In the genomic region with DNA sequence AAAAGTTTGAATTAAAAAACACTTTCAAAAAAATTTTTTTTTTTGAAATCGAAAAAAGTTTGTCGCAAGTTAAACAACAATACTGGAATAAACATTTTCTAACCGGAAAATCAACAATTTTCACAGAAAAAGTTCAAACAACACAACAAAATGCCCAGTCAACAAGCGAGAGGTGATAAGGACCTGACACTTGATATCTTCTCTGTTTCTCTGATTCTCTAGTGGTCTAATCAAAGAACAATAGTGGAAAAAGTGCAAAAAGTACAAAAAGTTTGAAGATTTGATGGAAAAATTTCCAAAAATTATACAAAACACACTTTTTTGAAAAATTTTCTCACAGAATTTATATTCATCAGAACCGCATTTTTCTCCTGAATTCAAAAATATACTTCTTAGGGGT, we compare ENCODE assay signal across 3 worm cellular contexts.
TF ChIP-seq lines count a peak whose summit lies in the region.

No protein-coding gene starts in this region.

TF ChIP-seq in whole organism, L1 larva, 84 proteins besides CTCF, POLR2A, EP300 and RAD21 (continued from another document):
- TF ChIP-seq hlh-4 (tag; optimal IDR thresholded peaks at IDR 0.05; lab: Kevin White, UChicago) = no peak
- TF ChIP-seq elt-3 (tag; optimal IDR thresholded peaks at IDR 0.05; lab: Kevin White, UChicago) = peak in 1 of 6 experiments; percentile 4
- TF ChIP-seq nhr-90 (tag; optimal IDR thresholded peaks at IDR 0.05; lab: Kevin White, UChicago; ENCODE audit: poor library complexity) = no peak
- no peak for TF ChIP-seq fkh-8 (tag; optimal IDR thresholded peaks at IDR 0.05; lab: Kevin White, UChicago)
- no peak for TF ChIP-seq nhr-11 (tag; optimal IDR thresholded peaks at IDR 0.05; lab: Kevin White, UChicago)
- TF ChIP-seq lin-14 (GFP tag; optimal IDR thresholded peaks at IDR 0.05; lab: Kevin White, UChicago) = peak; percentile 11
- TF ChIP-seq zag-1 (tag; optimal IDR thresholded peaks at IDR 0.05; lab: Kevin White, UChicago) = no peak
- no peak for TF ChIP-seq dpl-1 (GFP tag; optimal IDR thresholded peaks at IDR 0.05; lab: Kevin White, UChicago)
- TF ChIP-seq nhr-71 (tag; optimal IDR thresholded peaks at IDR 0.05; lab: Kevin White, UChicago) = peak; percentile 11
- TF ChIP-seq ama-1 (optimal IDR thresholded peaks at IDR 0.05; lab: Kevin White, UChicago) = no peak
- TF ChIP-seq efl-3 (GFP tag; optimal IDR thresholded peaks at IDR 0.05; lab: Kevin White, UChicago) = no peak
- no peak for TF ChIP-seq fkh-4 (tag; optimal IDR thresholded peaks at IDR 0.05; lab: Kevin White, UChicago; ENCODE audit: borderline replicate concordance)
- TF ChIP-seq aly-2 (tag; optimal IDR thresholded peaks at IDR 0.05; lab: Kevin White, UChicago) = no peak
- no peak for TF ChIP-seq fos-1 (tag; optimal IDR thresholded peaks at IDR 0.05; lab: Kevin White, UChicago)
- no peak for TF ChIP-seq mdl-1 (tag; optimal IDR thresholded peaks at IDR 0.05; lab: Kevin White, UChicago)
- no peak for TF ChIP-seq sox-4 (tag; optimal IDR thresholded peaks at IDR 0.05; lab: Kevin White, UChicago)

TF ChIP-seq in whole organism, L2 larva, 48 proteins besides CTCF, POLR2A, EP300 and RAD21 (continued from another document):
- no peak for TF ChIP-seq mbf-1 (tag; optimal IDR thresholded peaks at IDR 0.05; lab: Kevin White, UChicago)
TF ChIP-seq in whole organism, L2 larva: peak in this region for 5.

TF ChIP-seq in whole organism, L4 larva, 104 proteins besides CTCF, POLR2A, EP300 and RAD21 (continued from another document):
- TF ChIP-seq lin-1 (GFP tag; IDR thresholded peaks at IDR 0.05; lab: Robert Waterston, UW) = no peak
- no peak for TF ChIP-seq ceh-44 (GFP tag; IDR thresholded peaks at IDR 0.05; lab: Robert Waterston, UW)
- TF ChIP-seq mep-1 (tag; optimal IDR thresholded peaks at IDR 0.05; lab: Kevin White, UChicago) = no peak
- TF ChIP-seq nhr-25 (tag; optimal IDR thresholded peaks at IDR 0.05; lab: Kevin White, UChicago; ENCODE audit: borderline replicate concordance, insufficient read depth) = no peak
- TF ChIP-seq T26A8.4 (GFP tag; IDR thresholded peaks at IDR 0.05; lab: Robert Waterston, UW) = no peak
- no peak for TF ChIP-seq ceh-62 (tag; optimal IDR thresholded peaks at IDR 0.05; lab: Kevin White, UChicago)
- no peak for TF ChIP-seq hif-1 (tag; optimal IDR thresholded peaks at IDR 0.05; lab: Kevin White, UChicago)
- no peak for TF ChIP-seq hmg-1.1 (GFP tag; IDR thresholded peaks at IDR 0.05; lab: Robert Waterston, UW)
- TF ChIP-seq dmd-6 (GFP tag; IDR thresholded peaks at IDR 0.05; lab: Robert Waterston, UW) = peak; percentile 53; the same call in 1 of the 2 replicates
- no peak for TF ChIP-seq ama-1 (optimal IDR thresholded peaks at IDR 0.05; lab: Kevin White, UChicago)
- no peak for TF ChIP-seq mxl-3 (GFP tag; optimal IDR thresholded peaks at IDR 0.05; lab: Kevin White, UChicago)
- no peak for TF ChIP-seq daf-19 (GFP tag; conservative IDR thresholded peaks at IDR 0.05; lab: Robert Waterston, UW)
- TF ChIP-seq sdz-12 (GFP tag; optimal IDR thresholded peaks at IDR 0.05; lab: Kevin White, UChicago) = no peak
- no peak for TF ChIP-seq mes-2 (tag; optimal IDR thresholded peaks at IDR 0.05; lab: Kevin White, UChicago; ENCODE audit: poor library complexity, severe bottlenecking)
- peak; percentile 36 for TF ChIP-seq dve-1 (tag; optimal IDR thresholded peaks at IDR 0.05; lab: Kevin White, UChicago; ENCODE audit: insufficient read depth)
- TF ChIP-seq unc-62 (GFP tag; optimal IDR thresholded peaks at IDR 0.05 in 1 of 2; lab: Kevin White, UChicago) = peak in 1 of 2 experiments; percentile 57
- no peak for TF ChIP-seq unc-62 (tag; optimal IDR thresholded peaks at IDR 0.05; lab: Kevin White, UChicago)
- TF ChIP-seq nhr-76 (tag; optimal IDR thresholded peaks at IDR 0.05; lab: Kevin White, UChicago) = no peak
- no peak for TF ChIP-seq unc-39 (tag; optimal IDR thresholded peaks at IDR 0.05; lab: Kevin White, UChicago)
- no peak for TF ChIP-seq aha-1 (tag; lab: Kevin White, UChicago)
- no peak for TF ChIP-seq dpl-1 (GFP tag; optimal IDR thresholded peaks at IDR 0.05; lab: Kevin White, UChicago)
- no peak for TF ChIP-seq snpc-1.2 (GFP tag; IDR thresholded peaks at IDR 0.05; lab: Robert Waterston, UW)
- TF ChIP-seq nhr-28 (tag; optimal IDR thresholded peaks at IDR 0.05; lab: Kevin White, UChicago) = peak; percentile 53
- no peak for TF ChIP-seq nhr-10 (tag; optimal IDR thresholded peaks at IDR 0.05; lab: Kevin White, UChicago)
- no peak for TF ChIP-seq ceh-82 (tag; optimal IDR thresholded peaks at IDR 0.05; lab: Kevin White, UChicago)
- no peak for TF ChIP-seq tag-97 (GFP tag; IDR thresholded peaks at IDR 0.05; lab: Robert Waterston, UW)
- no peak for TF ChIP-seq lim-7 (GFP tag; IDR thresholded peaks at IDR 0.05; lab: Robert Waterston, UW)
- TF ChIP-seq hlh-11 (tag; optimal IDR thresholded peaks at IDR 0.05; lab: Kevin White, UChicago) = peak; percentile 52
- TF ChIP-seq nhr-11 (tag; optimal IDR thresholded peaks at IDR 0.05; lab: Kevin White, UChicago) = no peak
- no peak for TF ChIP-seq php-3 (GFP tag; IDR thresholded peaks at IDR 0.05; lab: Robert Waterston, UW)
- no peak for TF ChIP-seq Y75B8A.6 (GFP tag; IDR thresholded peaks at IDR 0.05; lab: Robert Waterston, UW)
- no peak for TF ChIP-seq F44E2.7 (GFP tag; IDR thresholded peaks at IDR 0.05; lab: Robert Waterston, UW)
- no peak for TF ChIP-seq ceh-28 (tag; optimal IDR thresholded peaks at IDR 0.05; lab: Kevin White, UChicago)
- no peak for TF ChIP-seq F49E8.2 (tag; optimal IDR thresholded peaks at IDR 0.05; lab: Kevin White, UChicago; ENCODE audit: borderline replicate concordance)
- TF ChIP-seq zfp-2 (tag; optimal IDR thresholded peaks at IDR 0.05; lab: Kevin White, UChicago) = no peak
- no peak for TF ChIP-seq lir-3 (tag; optimal IDR thresholded peaks at IDR 0.05; lab: Kevin White, UChicago)
